Fruit fly (Drosophila melanogaster): Measurements from ENCODE around the gene Tim17a2.
A peak's percentile ranks its signal among the peaks of the same experiment; 100 is the strongest.

Tim17a2 gene

DNA sequence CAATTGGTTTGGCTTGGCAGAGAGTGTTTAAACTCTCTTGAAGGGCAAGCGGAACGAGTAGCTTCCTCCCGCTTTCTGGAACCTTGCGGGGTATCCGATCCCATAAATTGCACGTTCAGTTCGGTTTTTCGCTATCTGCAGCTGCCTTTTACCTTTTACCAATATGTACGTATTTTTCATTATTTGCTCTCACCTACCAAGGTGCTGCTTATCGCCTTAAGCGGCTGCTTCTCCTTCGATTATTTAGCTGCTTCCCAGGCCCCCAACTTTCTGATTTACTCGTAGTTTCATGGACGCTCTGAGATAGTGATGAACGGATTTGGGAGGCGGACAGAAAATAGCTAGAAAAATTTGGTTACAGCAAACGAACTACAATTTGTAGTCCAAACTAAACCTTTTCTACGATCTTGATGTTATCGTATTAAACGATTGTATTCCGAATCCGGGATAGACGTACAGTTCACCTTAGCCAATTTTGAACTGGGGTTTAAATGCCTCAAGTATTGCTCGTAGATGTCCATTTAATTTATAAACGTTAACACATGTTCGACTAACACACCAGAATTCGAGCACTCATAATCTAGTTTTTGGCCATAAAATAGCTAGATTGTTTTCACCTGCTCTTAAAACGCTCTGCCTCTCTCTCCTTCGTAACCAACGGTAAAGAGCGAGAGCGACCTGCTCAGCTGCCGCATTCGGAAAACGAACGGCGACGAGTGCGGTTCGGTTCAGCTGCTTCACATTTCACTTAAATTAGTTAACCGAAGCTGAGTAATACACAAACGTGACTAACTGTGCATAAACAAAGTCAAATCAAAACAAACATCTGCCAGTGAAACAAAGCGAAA lies 2.0 kb upstream of the Tim17a2 start (continued):
- TF ChIP-seq CG6854 (GFP tag; optimal IDR thresholded peaks at IDR 0.05), result peak; percentile 3
- TF ChIP-seq esn (GFP tag; optimal IDR thresholded peaks at IDR 0.05), result peak; percentile 69
- TF ChIP-seq CG3919 (GFP tag; optimal IDR thresholded peaks at IDR 0.05), result no peak
- no peak for TF ChIP-seq CG15336 (GFP tag; IDR thresholded peaks at IDR 0.05)
- peak; percentile 35 for TF ChIP-seq CG8319 (GFP tag; optimal IDR thresholded peaks at IDR 0.05)
- peak; percentile 67 for TF ChIP-seq CG32006 (GFP tag; optimal IDR thresholded peaks at IDR 0.05)
- TF ChIP-seq Smox (GFP tag; optimal IDR thresholded peaks at IDR 0.05), result peak; percentile 44
- TF ChIP-seq Hr4 (GFP tag; optimal IDR thresholded peaks at IDR 0.05), result peak; percentile 50
- peak; percentile 33 for TF ChIP-seq CG1621 (tag; optimal IDR thresholded peaks at IDR 0.05)
- no peak for TF ChIP-seq Hr38 (GFP tag; optimal IDR thresholded peaks at IDR 0.05)

DNA sequence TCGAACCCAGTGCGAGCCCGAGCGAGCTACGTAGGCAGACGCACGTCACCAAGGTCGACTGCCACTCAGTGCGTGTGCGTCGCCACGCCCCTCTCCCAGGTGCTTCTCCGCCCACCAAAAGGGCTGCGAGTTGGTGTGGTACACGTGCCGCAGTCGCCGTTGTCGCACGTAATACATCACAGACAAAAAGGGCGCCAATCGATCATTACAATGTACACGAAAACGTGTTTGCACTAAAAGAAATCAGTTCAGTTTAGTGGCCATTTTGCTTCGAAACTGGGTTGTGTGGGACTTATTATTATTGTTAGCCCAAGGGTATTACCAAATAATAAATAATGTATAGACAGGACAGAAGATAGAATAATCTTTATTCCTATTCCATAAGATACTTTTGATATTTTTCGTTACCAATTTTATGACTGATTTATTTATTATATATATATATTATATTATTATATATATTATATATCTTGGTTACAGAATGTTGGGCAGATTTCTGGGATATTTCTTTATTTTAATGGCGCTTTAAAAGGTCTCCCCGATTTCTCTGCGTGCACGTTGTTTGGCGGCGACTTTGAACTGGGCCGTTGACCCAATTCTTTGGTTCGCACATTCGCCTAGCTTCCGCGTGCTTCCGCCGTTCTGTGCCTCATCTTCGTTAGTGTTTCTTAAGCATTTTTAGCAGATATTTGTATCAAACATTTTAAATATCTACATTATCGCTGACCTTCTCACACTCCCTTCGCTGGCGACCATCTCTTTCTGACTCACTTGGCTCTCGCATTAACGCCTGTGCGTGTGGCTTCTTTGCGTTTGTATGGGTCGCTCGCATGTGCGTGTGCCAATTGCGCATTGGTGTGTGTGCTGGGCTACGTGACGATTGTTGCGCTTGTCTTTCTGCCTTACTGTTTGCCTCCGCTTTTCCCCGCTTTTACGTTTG lies 1.1 kb upstream of the Tim17a2 start:
- TF ChIP-seq Ets96B (tag; optimal IDR thresholded peaks at IDR 0.05), result peak; percentile 69
- TF ChIP-seq Gug (GFP tag; IDR thresholded peaks at IDR 0.05), result no peak; the same call in 1 of the 2 replicates
- TF ChIP-seq spab (GFP tag; optimal IDR thresholded peaks at IDR 0.05), result peak; percentile 54
- peak; percentile 27 for TF ChIP-seq CG7368 (GFP tag; optimal IDR thresholded peaks at IDR 0.05)
- TF ChIP-seq CG6792 (GFP tag; optimal IDR thresholded peaks at IDR 0.05), result peak; percentile 18
- no peak for TF ChIP-seq cyc (GFP tag; optimal IDR thresholded peaks at IDR 0.05)
- peak; percentile 83 for TF ChIP-seq CG32006 (GFP tag; optimal IDR thresholded peaks at IDR 0.05)
- TF ChIP-seq Sox102F (GFP tag; optimal IDR thresholded peaks at IDR 0.05), result peak; percentile 15
- peak; percentile 79 for TF ChIP-seq CG34406 (GFP tag; optimal IDR thresholded peaks at IDR 0.05)
- TF ChIP-seq Met (GFP tag; optimal IDR thresholded peaks at IDR 0.05), result no peak
- peak; percentile 46 for TF ChIP-seq CG9139 (GFP tag; optimal IDR thresholded peaks at IDR 0.05)
- TF ChIP-seq CG10669 (GFP tag; optimal IDR thresholded peaks at IDR 0.05), result peak; percentile 65
- peak; percentile 46 for TF ChIP-seq esn (GFP tag; optimal IDR thresholded peaks at IDR 0.05)
- TF ChIP-seq CG31627 (GFP tag; optimal IDR thresholded peaks at IDR 0.05), result no peak
- TF ChIP-seq CG6276 (GFP tag; optimal IDR thresholded peaks at IDR 0.05), result peak; percentile 61
- TF ChIP-seq dac (GFP tag; optimal IDR thresholded peaks at IDR 0.05), result no peak
- peak; percentile 35 for TF ChIP-seq Sox15 (GFP tag; optimal IDR thresholded peaks at IDR 0.05)
- no peak; the same call in 2 of the 3 replicates for TF ChIP-seq eg (GFP tag; IDR thresholded peaks at IDR 0.05)
- no peak for TF ChIP-seq Lpt (GFP tag; optimal IDR thresholded peaks at IDR 0.05)
- peak; percentile 22 for TF ChIP-seq pdm3 (GFP tag; optimal IDR thresholded peaks at IDR 0.05)
- peak; percentile 33 for TF ChIP-seq CG8319 (GFP tag; optimal IDR thresholded peaks at IDR 0.05)
- peak; percentile 45 for TF ChIP-seq net (GFP tag; optimal IDR thresholded peaks at IDR 0.05)
- TF ChIP-seq Hr39 (GFP tag; optimal IDR thresholded peaks at IDR 0.05), result peak; percentile 4
- peak; percentile 26 for TF ChIP-seq topi (GFP tag; optimal IDR thresholded peaks at IDR 0.05)
- TF ChIP-seq CG6163 (GFP tag; IDR thresholded peaks at IDR 0.05), result peak; percentile 32; the same call in 1 of the 3 replicates
- TF ChIP-seq CG8632 (GFP tag; optimal IDR thresholded peaks at IDR 0.05), result peak; percentile 73
- TF ChIP-seq CG6808 (GFP tag; optimal IDR thresholded peaks at IDR 0.05), result peak; percentile 82
- peak; percentile 37 for TF ChIP-seq CG11762 (GFP tag; optimal IDR thresholded peaks at IDR 0.05; ENCODE audit: insufficient read depth)
- no peak; the same call in none of the 2 replicates for TF ChIP-seq CG15336 (GFP tag; IDR thresholded peaks at IDR 0.05)
- peak; percentile 1 for TF ChIP-seq fd85E (GFP tag; optimal IDR thresholded peaks at IDR 0.05)
- no peak for TF ChIP-seq CG1621 (tag; optimal IDR thresholded peaks at IDR 0.05)
- TF ChIP-seq Smox (GFP tag; optimal IDR thresholded peaks at IDR 0.05), result no peak
- no peak for TF ChIP-seq Eip75B (GFP tag; optimal IDR thresholded peaks at IDR 0.05)
- TF ChIP-seq acj6 (GFP tag; optimal IDR thresholded peaks at IDR 0.05), result peak; percentile 14
- TF ChIP-seq Hr4 (GFP tag; optimal IDR thresholded peaks at IDR 0.05), result peak; percentile 46
- peak; percentile 79 for TF ChIP-seq achi (GFP tag; optimal IDR thresholded peaks at IDR 0.05)
- TF ChIP-seq Eip78C (GFP tag), result peak; percentile 85
- TF ChIP-seq CG10631 (GFP tag; optimal IDR thresholded peaks at IDR 0.05), result peak; percentile 64
- peak; percentile 61 for TF ChIP-seq CG3919 (GFP tag; optimal IDR thresholded peaks at IDR 0.05)
- no peak for TF ChIP-seq Ets21C (GFP tag; optimal IDR thresholded peaks at IDR 0.05)
- TF ChIP-seq vri (GFP tag; optimal IDR thresholded peaks at IDR 0.05), result peak; percentile 49
- peak; percentile 25 for TF ChIP-seq Blimp-1 (GFP tag; optimal IDR thresholded peaks at IDR 0.05)
- TF ChIP-seq CG3032 (tag; optimal IDR thresholded peaks at IDR 0.05), result peak; percentile 81
